Fruit fly (Drosophila melanogaster) whole organism, wandering third instar larva: ENCODE measurements around the gene PrBP.

Source experiments
- HLH106 ChIP-seq: fragments of 200-800 bp; optimal IDR thresholded peaks from 3 replicates; lab custom pipeline; 2019; ENCODE audit warnings: missing biosample characterization, mild to moderate bottlenecking, missing genetic modification characterization, moderate library complexity
- Myc ChIP-seq: fragments of >200 bp; optimal IDR thresholded peaks from 2 replicates; lab custom pipeline; 2017
- lola ChIP-seq: fragments of >200 bp; optimal IDR thresholded peaks from 2 replicates; lab custom pipeline; 2017; ENCODE audit warnings: missing biosample characterization, missing genetic modification characterization
- tai ChIP-seq: sonication (Bioruptor generic); optimal IDR thresholded peaks from 2 replicates; lab custom pipeline; 2016; ENCODE audit warnings: missing biosample characterization, missing genetic modification characterization

DNA sequence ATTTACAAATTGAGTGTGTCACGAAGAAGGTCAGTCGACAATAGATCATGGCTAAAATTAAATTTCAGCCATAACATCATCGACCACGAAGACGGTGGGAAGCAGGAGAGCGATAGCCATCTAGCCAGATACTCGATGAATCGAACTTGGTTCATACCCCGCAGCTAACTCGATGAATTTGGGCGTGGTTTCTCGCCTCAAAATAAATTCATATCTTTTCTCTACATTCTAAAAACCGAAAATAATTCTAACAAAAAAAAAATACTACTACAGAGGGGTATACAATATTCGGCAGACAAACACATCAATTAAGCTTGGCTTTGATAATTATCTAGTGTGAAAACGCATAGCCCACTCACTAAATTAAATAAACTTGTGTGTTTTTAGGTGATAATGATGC, 46.9 kb upstream of the PrBP start:
- TF ChIP-seq lola (GFP tag; lab: Kevin White, UChicago) (no peak), Myc (no peak), HLH106 (tag; lab: Kevin White, UChicago) (no peak), tai (GFP tag; lab: Kevin White, UChicago) (no peak)
